Worm (Caenorhabditis elegans) whole organism, early embryonic: Measurements from ENCODE around the gene cisd-3.1.

Experiments used
- B0310.2 ChIP-seq: sonication (generic microtip); optimal IDR thresholded peaks from 2 replicates; lab custom pipeline; 2016; ENCODE audit warnings: mild to moderate bottlenecking, missing genetic modification characterization, missing compliant biosample characterization
- F13C5.2 ChIP-seq: sonication (generic microtip); optimal IDR thresholded peaks from 2 replicates; lab custom pipeline; 2017; ENCODE audit warnings: mild to moderate bottlenecking, missing genetic modification characterization, inconsistent platforms, missing compliant biosample characterization
- aly-1 ChIP-seq: sonication (generic microtip); optimal IDR thresholded peaks from 2 replicates; lab custom pipeline; 2016; ENCODE audit warnings: missing genetic modification characterization, missing compliant biosample characterization
- ama-1 ChIP-seq: fragments of 150-350 bp; optimal IDR thresholded peaks from 2 replicates; lab custom pipeline; 2014
- ceh-13 ChIP-seq: fragments of 200-800 bp; sonication (Bioruptor generic); optimal IDR thresholded peaks from 2 replicates; lab custom pipeline; 2018; ENCODE audit warnings: mild to moderate bottlenecking, missing genetic modification characterization, missing compliant biosample characterization
- ceh-36 ChIP-seq: sonication (generic microtip); optimal IDR thresholded peaks from 2 replicates; lab custom pipeline; 2016; ENCODE audit warnings: missing genetic modification characterization, inconsistent platforms, missing compliant biosample characterization
- ets-7 ChIP-seq: sonication (generic microtip); optimal IDR thresholded peaks from 2 replicates; lab custom pipeline; 2016; ENCODE audit warnings: missing genotype, missing genetic modification characterization, missing compliant biosample characterization
- flt-1 ChIP-seq: fragments of 200-800 bp; sonication (Bioruptor generic); IDR thresholded peaks from 2 replicates; pipeline ENCODE4 v1.3.6; 2022; ENCODE audit warnings: missing genetic modification characterization, missing compliant biosample characterization
- hmbx-1 ChIP-seq: sonication (generic microtip); optimal IDR thresholded peaks from 2 replicates; lab custom pipeline; 2016; ENCODE audit warnings: mild to moderate bottlenecking, missing genetic modification characterization, missing compliant biosample characterization
- hmg-4 ChIP-seq: fragments of 200-800 bp; sonication (Bioruptor generic); optimal IDR thresholded peaks from 2 replicates; lab custom pipeline; 2018; ENCODE audit warnings: mild to moderate bottlenecking, missing genetic modification characterization, missing compliant biosample characterization
- hnd-1 ChIP-seq: sonication (generic microtip); optimal IDR thresholded peaks from 2 replicates; lab custom pipeline; 2016; ENCODE audit warnings: missing genetic modification characterization, missing compliant biosample characterization
- pes-1 ChIP-seq: fragments of 200-800 bp; sonication (Bioruptor generic); IDR thresholded peaks from 2 replicates; pipeline ENCODE4 v1.3.6; 2022; ENCODE audit warnings: missing genetic modification reagents, missing genetic modification characterization, missing compliant biosample characterization
- scrt-1 ChIP-seq: fragments of 200-800 bp; sonication (Bioruptor generic); IDR thresholded peaks from 2 replicates; pipeline ENCODE4 v1.3.6; 2022; ENCODE audit warnings: missing genetic modification characterization, missing compliant biosample characterization
- sea-1 ChIP-seq: fragments of 200-800 bp; sonication (Bioruptor generic); conservative IDR thresholded peaks from 2 replicates; pipeline ENCODE4 v1.3.6; 2022; ENCODE audit warnings: missing genetic modification characterization, missing compliant biosample characterization
- tbx-11 ChIP-seq: fragments of 200-800 bp; sonication (Bioruptor generic); IDR thresholded peaks from 2 replicates; pipeline ENCODE4 v1.3.6; 2022; ENCODE audit warnings: missing genetic modification characterization, missing compliant biosample characterization
- tbx-37 ChIP-seq: fragments of 200-800 bp; sonication (Bioruptor generic); conservative IDR thresholded peaks from 2 replicates; pipeline ENCODE4 v1.3.6; 2022; ENCODE audit warnings: missing genetic modification reagents, missing genetic modification characterization, missing compliant biosample characterization
- tra-4 ChIP-seq: sonication (generic microtip); optimal IDR thresholded peaks from 2 replicates; lab custom pipeline; 2017; ENCODE audit warnings: missing genetic modification characterization, missing compliant biosample characterization

The cisd-3.1 gene

DNA sequence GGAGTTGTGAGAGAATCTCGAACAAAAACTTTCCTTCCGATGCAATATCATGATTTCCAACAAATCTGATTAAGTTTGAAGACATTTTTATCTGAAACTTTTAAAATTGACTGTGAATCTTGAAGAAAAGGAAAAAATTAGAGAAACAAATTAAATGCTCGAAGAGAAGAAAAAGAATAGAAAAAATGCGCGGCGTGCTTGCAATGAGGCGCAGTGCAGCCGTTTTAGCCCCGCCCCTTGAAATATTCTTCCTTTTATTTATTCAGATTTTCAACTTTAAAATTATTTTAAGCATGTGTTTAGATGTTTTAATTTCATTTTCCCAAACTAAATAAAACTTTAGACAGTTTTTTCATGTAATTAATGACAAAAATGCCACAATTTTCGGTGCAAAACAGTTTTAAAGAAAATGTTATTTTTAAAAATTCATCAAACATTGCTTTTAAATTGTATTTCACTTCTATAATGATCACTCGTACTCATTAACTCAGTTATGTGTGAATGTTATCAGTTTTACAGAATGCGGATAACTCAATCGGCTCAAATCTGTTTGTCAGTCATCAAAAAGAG, at the start of gene cisd-3.1, which contains the start of gene mrps-34:
TSS of gene cisd-3.1 (plus strand) at position 520 of the 570 bp plus-strand sequence.
TSS of gene mrps-34 (minus strand) at position 91 of the 570 bp plus-strand sequence.
- TF ChIP-seq B0310.2 (tag; lab: Kevin White, UChicago) = no peak
- no peak for TF ChIP-seq ets-7 (tag; lab: Kevin White, UChicago)
- TF ChIP-seq tbx-11 (GFP tag; lab: Robert Waterston, UW) = no peak
- no peak for TF ChIP-seq ceh-13 (GFP tag; lab: Kevin White, UChicago)
- TF ChIP-seq F13C5.2 = peak; percentile 38
- no peak for TF ChIP-seq tra-4
- TF ChIP-seq ceh-36 (tag; lab: Kevin White, UChicago) = no peak
- TF ChIP-seq hnd-1 (tag; lab: Kevin White, UChicago) = peak; percentile 18
- TF ChIP-seq scrt-1 (GFP tag; lab: Robert Waterston, UW) = no peak
- no peak for TF ChIP-seq hmg-4 (GFP tag; lab: Kevin White, UChicago)
- no peak for TF ChIP-seq tbx-37
- peak; percentile 30; the same call in 1 of the 2 replicates for TF ChIP-seq flt-1 (GFP tag; lab: Robert Waterston, UW)
- no peak for TF ChIP-seq sea-1 (GFP tag; lab: Robert Waterston, UW)
- TF ChIP-seq aly-1 = no peak
- TF ChIP-seq hmbx-1 (tag; lab: Kevin White, UChicago) = no peak
- TF ChIP-seq pes-1 (GFP tag; lab: Robert Waterston, UW) = no peak
- TF ChIP-seq ama-1 = no peak

- no peak for TF ChIP-seq hnd-1 (tag; lab: Kevin White, UChicago)
Observed at ce11 chrIII:4493008-4493777, 49.5 kb upstream of the cisd-3.1 start.

DNA sequence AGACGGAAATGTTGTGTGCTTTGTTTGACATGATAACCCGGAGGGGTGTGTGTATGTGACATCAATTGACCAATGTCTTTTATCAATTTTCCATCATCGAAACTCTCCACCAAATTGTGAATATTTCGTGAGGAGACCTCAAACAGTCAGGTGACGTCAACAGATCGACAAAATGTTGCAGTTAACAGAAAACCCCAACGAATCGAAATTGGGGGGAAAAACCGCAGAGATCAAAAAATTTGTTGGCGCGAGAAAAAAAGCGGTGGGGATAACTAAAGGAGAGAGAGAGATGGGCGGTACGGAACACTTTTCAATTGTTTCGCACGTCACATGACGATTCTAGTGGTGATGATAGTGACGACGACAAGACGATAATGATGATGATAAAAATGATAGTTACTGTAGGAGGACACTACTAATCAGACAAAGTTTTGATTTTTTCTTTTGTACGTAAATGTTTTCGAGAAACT, 48.1 kb upstream of the cisd-3.1 start:
- TF ChIP-seq pes-1 (GFP tag; lab: Robert Waterston, UW) = no peak
- no peak for TF ChIP-seq hnd-1 (tag; lab: Kevin White, UChicago)

DNA sequence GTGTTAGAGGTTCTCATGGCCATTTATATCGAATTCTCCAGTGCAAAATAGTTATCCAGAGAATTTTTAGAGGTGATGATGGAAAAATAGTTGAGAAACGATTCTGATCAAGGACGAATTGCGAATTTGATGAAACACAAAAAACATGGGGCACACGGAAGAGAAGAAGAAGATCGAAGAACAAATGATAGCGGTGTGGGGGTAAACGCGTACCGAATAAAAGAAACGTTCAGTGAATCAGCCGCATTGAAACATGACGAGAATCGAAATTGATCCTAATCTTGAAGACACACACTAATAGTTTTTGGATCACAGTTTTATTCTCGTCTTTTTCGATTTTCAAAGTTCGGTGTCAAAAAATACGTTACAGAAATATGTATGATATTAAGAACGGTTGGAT, 47.4 kb upstream of the cisd-3.1 start:
- TF ChIP-seq hmbx-1 (tag; lab: Kevin White, UChicago) = no peak
- TF ChIP-seq sea-1 (GFP tag; lab: Robert Waterston, UW) = no peak
- no peak for TF ChIP-seq aly-1
- no peak for TF ChIP-seq tbx-37
- TF ChIP-seq hmg-4 (GFP tag; lab: Kevin White, UChicago) = no peak
- TF ChIP-seq scrt-1 (GFP tag; lab: Robert Waterston, UW) = no peak
- no peak for TF ChIP-seq tra-4
- no peak for TF ChIP-seq tbx-11 (GFP tag; lab: Robert Waterston, UW)
- no peak for TF ChIP-seq hnd-1 (tag; lab: Kevin White, UChicago)

DNA sequence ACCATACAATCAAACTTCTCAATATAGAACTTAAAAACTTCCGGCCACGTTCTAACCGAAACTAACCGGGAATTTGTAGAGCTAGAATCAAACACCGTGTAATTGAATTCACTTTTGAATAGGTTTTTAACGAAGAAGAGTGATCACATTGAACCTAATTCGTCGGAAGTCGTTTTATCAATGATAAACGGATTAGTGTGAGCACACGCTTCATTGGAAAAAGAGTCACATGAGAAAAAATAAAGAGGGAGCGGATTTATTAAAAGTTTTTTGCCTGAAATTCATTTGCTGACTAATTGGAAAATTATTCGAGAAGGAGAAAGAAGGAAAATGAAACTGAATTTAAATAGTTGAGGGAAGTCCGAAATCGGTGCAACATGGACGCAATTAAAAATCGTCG, 47.0 kb upstream of the cisd-3.1 start:
- TF ChIP-seq pes-1 (GFP tag; lab: Robert Waterston, UW) = no peak
- TF ChIP-seq ama-1 = no peak
- no peak for TF ChIP-seq ceh-36 (tag; lab: Kevin White, UChicago)
- TF ChIP-seq aly-1 = no peak
- TF ChIP-seq tbx-37 = no peak
- no peak for TF ChIP-seq ets-7 (tag; lab: Kevin White, UChicago)

- no peak for TF ChIP-seq pes-1 (GFP tag; lab: Robert Waterston, UW)
Observed at ce11 chrIII:4496085-4496484, 46.6 kb upstream of the cisd-3.1 start.

DNA sequence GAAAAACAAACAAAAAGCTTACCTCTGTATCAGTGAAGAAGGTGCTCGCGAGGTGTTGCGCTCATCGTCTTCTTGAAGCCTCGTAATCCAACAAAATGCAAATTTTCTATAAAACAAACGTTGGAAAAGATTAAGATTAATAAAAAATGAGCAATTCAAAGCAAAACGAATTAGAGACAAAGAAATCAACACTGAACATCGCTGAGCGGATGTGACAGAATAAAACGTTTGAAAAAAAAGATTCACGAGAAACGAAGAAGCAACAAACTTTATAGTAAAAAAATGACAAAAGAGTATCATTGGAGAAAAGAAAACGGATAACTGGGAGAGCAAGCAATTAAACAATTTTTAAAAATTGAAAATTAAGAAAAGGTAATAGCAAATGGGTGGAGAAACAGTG, 43.7 kb upstream of the cisd-3.1 start, which contains the start of the genes C07G2.5 and atf-7:
TSS of gene C07G2.5 (minus strand) at position 101 of the 400 bp plus-strand sequence.
TSS of gene atf-7 (minus strand) at position 108 of the 400 bp plus-strand sequence.
- TF ChIP-seq tra-4 (no peak), ama-1 (no peak), ets-7 (tag; lab: Kevin White, UChicago) (no peak), hnd-1 (tag; lab: Kevin White, UChicago) (no peak), scrt-1 (GFP tag; lab: Robert Waterston, UW) (no peak), aly-1 (no peak), B0310.2 (tag; lab: Kevin White, UChicago) (no peak), tbx-37 (no peak), ceh-13 (GFP tag; lab: Kevin White, UChicago) (no peak), hmbx-1 (tag; lab: Kevin White, UChicago) (no peak), F13C5.2 (no peak)

DNA sequence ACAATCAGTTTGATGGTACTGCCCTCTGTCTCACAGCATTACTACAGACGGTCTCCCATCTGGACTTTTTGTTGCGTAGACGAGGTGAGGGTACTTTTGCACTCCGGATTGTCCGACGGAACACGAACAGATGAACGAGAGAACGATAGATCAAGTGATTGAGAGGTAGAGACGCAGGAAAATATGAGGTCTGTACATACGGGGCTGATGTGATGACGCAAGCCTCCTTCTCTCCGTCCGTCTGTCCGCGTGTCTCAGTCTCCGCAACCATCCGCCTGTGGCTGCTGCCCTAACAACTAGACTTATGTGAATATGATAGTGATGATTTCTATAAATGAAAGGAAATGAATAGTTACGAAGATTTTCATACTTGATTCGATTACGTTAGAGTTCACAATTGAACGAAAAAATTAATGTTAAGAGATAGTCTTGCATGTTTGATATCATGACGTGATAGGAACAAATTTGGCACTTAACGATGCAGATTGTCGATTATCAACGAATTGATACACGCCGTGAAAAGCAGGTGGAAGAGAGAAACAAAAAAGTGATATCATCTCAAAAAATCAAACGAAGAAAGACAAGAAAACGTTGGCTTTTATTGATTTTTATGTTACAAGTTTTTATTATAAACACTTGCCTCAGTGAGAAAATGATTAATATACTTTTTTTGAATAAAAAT, 40.0 kb upstream of the cisd-3.1 start:
- TF ChIP-seq hmg-4 (GFP tag; lab: Kevin White, UChicago) = peak; percentile 60
- TF ChIP-seq F13C5.2 = no peak
- peak; percentile 39 for TF ChIP-seq B0310.2 (tag; lab: Kevin White, UChicago)
